Fruit fly (Drosophila melanogaster) whole organism, embryonic: ENCODE results near the gene Vta1.

Experiments
- CG1024 ChIP-seq: fragments of 200-800 bp; sonication (Bioruptor generic); IDR thresholded peaks from 2 replicates; pipeline ENCODE4 v1.3.6; 2022; ENCODE audit warnings: missing biosample characterization, missing genetic modification characterization
- CG14710 ChIP-seq: fragments of 200-800 bp; sonication (Bioruptor generic); optimal IDR thresholded peaks from 3 replicates; lab custom pipeline; 2019; ENCODE audit warnings: missing biosample characterization, mild to moderate bottlenecking, missing genetic modification characterization, moderate library complexity
- CG30431 ChIP-seq: fragments of 200-800 bp; sonication (Bioruptor generic); optimal IDR thresholded peaks from 2 replicates; lab custom pipeline; 2017; ENCODE audit warnings: missing biosample characterization, missing genetic modification characterization
- CG7271 ChIP-seq: fragments of 200-800 bp; sonication (Bioruptor generic); optimal IDR thresholded peaks from 2 replicates; lab custom pipeline; 2018; ENCODE audit warnings: missing biosample characterization, mild to moderate bottlenecking, missing genetic modification characterization, moderate library complexity
- Dll ChIP-seq: fragments of 200-800 bp; sonication (Bioruptor generic); IDR thresholded peaks from 4 replicates; pipeline ENCODE4 v1.3.6; 2022; ENCODE audit warnings: missing biosample characterization, missing genetic modification characterization; ENCODE audit not compliant: partially characterized antibody
- PHDP ChIP-seq: fragments of 200-800 bp; sonication (Bioruptor generic); optimal IDR thresholded peaks from 3 replicates; lab custom pipeline; 2018; ENCODE audit warnings: missing biosample characterization, mild to moderate bottlenecking, missing genetic modification characterization, moderate library complexity
- ap ChIP-seq: fragments of 200-800 bp; sonication (Bioruptor generic); IDR thresholded peaks from 2 replicates; pipeline ENCODE4 v1.3.6; 2022; ENCODE audit warnings: missing biosample characterization, missing genetic modification characterization
- bab2 ChIP-seq: fragments of 200-800 bp; sonication (Bioruptor generic); optimal IDR thresholded peaks from 2 replicates; lab custom pipeline; 2016; ENCODE audit warnings: missing biosample characterization, missing genetic modification characterization
- btn ChIP-seq: fragments of 200-800 bp; sonication (Bioruptor generic); optimal IDR thresholded peaks from 2 replicates; lab custom pipeline; 2016; ENCODE audit warnings: missing biosample characterization, missing genetic modification characterization
- eyg ChIP-seq: fragments of 200-800 bp; sonication (Bioruptor generic); optimal IDR thresholded peaks from 3 replicates; lab custom pipeline; 2016; ENCODE audit warnings: missing biosample characterization, missing genetic modification characterization
- gcm2 ChIP-seq: fragments of 200-800 bp; sonication (Bioruptor generic); optimal IDR thresholded peaks from 2 replicates; lab custom pipeline; 2016; ENCODE audit warnings: missing biosample characterization, missing genetic modification characterization
- gsb-n ChIP-seq: fragments of 200-800 bp; sonication (Bioruptor generic); optimal IDR thresholded peaks from 3 replicates; lab custom pipeline; 2018; ENCODE audit warnings: missing biosample characterization, mild to moderate bottlenecking, missing genetic modification characterization
- maf-S ChIP-seq: fragments of 200-800 bp; sonication (Bioruptor generic); optimal IDR thresholded peaks from 2 replicates; lab custom pipeline; 2016; ENCODE audit warnings: missing biosample characterization, missing genetic modification characterization

DNA sequence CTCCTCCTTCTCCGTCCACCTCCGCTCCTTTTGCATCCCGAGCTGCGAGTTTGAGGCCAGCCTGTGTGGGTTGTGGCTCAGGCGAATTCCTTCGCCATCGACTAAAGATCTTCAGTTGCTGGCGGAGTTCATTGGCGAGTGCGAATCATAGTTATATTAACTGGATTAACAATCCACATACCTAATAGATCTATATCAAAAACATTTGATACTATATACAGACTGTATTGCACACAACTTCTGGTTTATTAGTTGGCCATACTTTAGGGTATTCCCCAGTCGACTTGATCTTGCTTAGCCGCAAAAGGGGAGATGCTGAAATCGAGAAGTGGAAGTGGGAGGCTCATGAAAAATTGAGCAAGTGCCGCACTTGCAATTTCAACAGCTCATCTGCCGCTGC, 40.2 kb upstream of the Vta1 start:
- TF ChIP-seq bab2 (GFP tag; lab: Kevin White, UChicago) (no peak), CG7271 (no peak), eyg (GFP tag; lab: Kevin White, UChicago) (no peak), CG1024 (GFP tag; lab: Robert Waterston, UW) (no peak), CG14710 (no peak), CG30431 (GFP tag; lab: Kevin White, UChicago) (no peak), PHDP (tag; lab: Kevin White, UChicago) (no peak), Dll (no peak), gcm2 (GFP tag; lab: Kevin White, UChicago) (no peak), gsb-n (tag; lab: Kevin White, UChicago) (no peak), ap (GFP tag; lab: Robert Waterston, UW) (no peak), btn (GFP tag; lab: Kevin White, UChicago) (no peak), maf-S (GFP tag; lab: Kevin White, UChicago) (no peak)
